Fruit fly (Drosophila melanogaster) whole organism, embryonic: ENCODE measurements around the gene Ubi-p5E.

Experiments
- Abd-B ChIP-seq: fragments of 200-800 bp; sonication (Bioruptor generic); optimal IDR thresholded peaks from 2 replicates; lab custom pipeline; 2018; ENCODE audit warnings: missing biosample characterization, mild to moderate bottlenecking, missing genetic modification characterization, moderate library complexity
- Awh ChIP-seq: fragments of 200-800 bp; sonication (Bioruptor generic); IDR thresholded peaks from 2 replicates; pipeline ENCODE4, ENCODE4 v1.3.6; 2022; ENCODE audit warnings: missing biosample characterization, missing genetic modification characterization
- CG10209 ChIP-seq: fragments of 200-800 bp; sonication (Bioruptor generic); optimal IDR thresholded peaks from 3 replicates; lab custom pipeline; 2017; ENCODE audit warnings: missing biosample characterization, mild to moderate bottlenecking, missing genetic modification characterization, missing genetic modification reagents
- CG12744 ChIP-seq: fragments of 200-800 bp; sonication (Bioruptor generic); optimal IDR thresholded peaks from 2 replicates; lab custom pipeline; 2016; ENCODE audit warnings: missing biosample characterization, missing genetic modification characterization
- CG13894 ChIP-seq: fragments of 200-800 bp; sonication (Bioruptor generic); optimal IDR thresholded peaks from 3 replicates; lab custom pipeline; 2018; ENCODE audit warnings: missing biosample characterization, mild to moderate bottlenecking, missing genetic modification characterization, moderate library complexity
- CG15011 ChIP-seq: fragments of 200-800 bp; sonication (Bioruptor generic); optimal IDR thresholded peaks from 3 replicates; lab custom pipeline; 2018; ENCODE audit warnings: missing biosample characterization, mild to moderate bottlenecking, missing genetic modification characterization
- CG16779 ChIP-seq: fragments of 200-800 bp; sonication (Bioruptor generic); IDR thresholded peaks from 2 replicates; pipeline ENCODE4 v1.3.6; 2022; ENCODE audit warnings: missing biosample characterization, missing genetic modification characterization
- CG1792 ChIP-seq: fragments of 200-800 bp; sonication (Bioruptor generic); optimal IDR thresholded peaks from 2 replicates; lab custom pipeline; 2016; ENCODE audit warnings: missing biosample characterization, missing genetic modification characterization
- CG18599 ChIP-seq: fragments of 200-800 bp; sonication (Bioruptor generic); optimal IDR thresholded peaks from 3 replicates; lab custom pipeline; 2017; ENCODE audit warnings: missing biosample characterization, missing genetic modification characterization, mild to moderate bottlenecking, moderate library complexity, missing genetic modification reagents
- CG2199 ChIP-seq: fragments of 200-800 bp; sonication (Bioruptor generic); IDR thresholded peaks from 3 replicates; pipeline ENCODE4 v1.3.6; 2022; ENCODE audit warnings: missing biosample characterization, missing genetic modification characterization
- CG2875 ChIP-seq: fragments of 200-800 bp; sonication (Bioruptor generic); optimal IDR thresholded peaks from 2 replicates; lab custom pipeline; 2017; ENCODE audit warnings: missing biosample characterization, mild to moderate bottlenecking, missing genetic modification characterization, missing genetic modification reagents
- CG32767 ChIP-seq: fragments of 200-800 bp; sonication (Bioruptor generic); IDR thresholded peaks from 2 replicates; pipeline ENCODE4 v1.3.6; 2022; ENCODE audit warnings: missing biosample characterization, missing genetic modification characterization
- CG3281 ChIP-seq: fragments of 200-800 bp; sonication (Bioruptor generic); optimal IDR thresholded peaks from 3 replicates; lab custom pipeline; 2017; ENCODE audit warnings: missing biosample characterization, mild to moderate bottlenecking, missing genetic modification characterization
- CG3726 ChIP-seq: fragments of 200-800 bp; sonication (Bioruptor generic); IDR thresholded peaks from 3 replicates; pipeline ENCODE4, ENCODE4 v1.3.6; 2022; ENCODE audit warnings: missing biosample characterization, missing genetic modification characterization
- CG3838 ChIP-seq: fragments of 200-800 bp; sonication (Bioruptor generic); optimal IDR thresholded peaks from 3 replicates; lab custom pipeline; 2016; ENCODE audit warnings: missing biosample characterization, missing genetic modification characterization
- CG4404 ChIP-seq: fragments of 200-800 bp; sonication (Bioruptor generic); IDR thresholded peaks from 2 replicates; pipeline ENCODE4 v1.3.6; 2022; ENCODE audit warnings: missing biosample characterization, missing genetic modification characterization
- CG6254 ChIP-seq: fragments of 200-800 bp; sonication (Bioruptor generic); optimal IDR thresholded peaks from 3 replicates; lab custom pipeline; 2017; ENCODE audit warnings: mild to moderate bottlenecking, missing biosample characterization, missing genetic modification reagents, missing genetic modification characterization
- CG6791 ChIP-seq: fragments of 200-800 bp; sonication (Bioruptor generic); IDR thresholded peaks from 3 replicates; pipeline ENCODE4 v1.3.6; 2022; ENCODE audit warnings: missing biosample characterization, missing genetic modification characterization; ENCODE audit not compliant: partially characterized antibody
- CG9215 ChIP-seq: fragments of 200-800 bp; sonication (Bioruptor generic); IDR thresholded peaks from 2 replicates; pipeline ENCODE4 v1.3.6; 2022; ENCODE audit warnings: missing biosample characterization, missing genetic modification characterization
- CG9817 ChIP-seq: fragments of 200-800 bp; sonication (Bioruptor generic); optimal IDR thresholded peaks from 2 replicates; lab custom pipeline; 2018; ENCODE audit warnings: missing biosample characterization, mild to moderate bottlenecking, missing genetic modification characterization, moderate library complexity
- D19B ChIP-seq: fragments of 200-800 bp; sonication (Bioruptor generic); optimal IDR thresholded peaks from 2 replicates; lab custom pipeline; 2017; ENCODE audit warnings: missing biosample characterization, mild to moderate bottlenecking, missing genetic modification characterization
- Dbx ChIP-seq: fragments of 200-800 bp; sonication (Bioruptor generic); IDR thresholded peaks from 3 replicates; pipeline ENCODE4 v1.3.6; 2022; ENCODE audit warnings: missing biosample characterization, missing genetic modification characterization
- Doc3 ChIP-seq: fragments of 200-800 bp; sonication (Bioruptor generic); IDR thresholded peaks from 3 replicates; pipeline ENCODE4 v1.3.6; 2022; ENCODE audit warnings: missing biosample characterization, missing genetic modification characterization; ENCODE audit not compliant: partially characterized antibody
- GATAe ChIP-seq: fragments of 200-800 bp; sonication (Bioruptor generic); conservative IDR thresholded peaks from 2 replicates; pipeline ENCODE4 v1.3.6; 2022; ENCODE audit warnings: missing biosample characterization, missing genetic modification characterization
- Hr3 ChIP-seq: fragments of 200-800 bp; sonication (Bioruptor generic); optimal IDR thresholded peaks from 3 replicates; lab custom pipeline; 2016; ENCODE audit warnings: missing biosample characterization, missing genetic modification characterization
- NFAT ChIP-seq: fragments of 200-800 bp; sonication (Bioruptor generic); IDR thresholded peaks from 2 replicates; pipeline ENCODE4 v1.3.6; 2022; ENCODE audit warnings: missing biosample characterization, missing genetic modification characterization
- Sry-δ ChIP-seq: fragments of 200-800 bp; sonication (Bioruptor generic); optimal IDR thresholded peaks from 2 replicates; lab custom pipeline; 2016; ENCODE audit warnings: missing biosample characterization, missing genetic modification characterization
- ac ChIP-seq: fragments of 200-800 bp; sonication (Bioruptor generic); optimal IDR thresholded peaks from 3 replicates; lab custom pipeline; 2017; ENCODE audit warnings: missing biosample characterization, mild to moderate bottlenecking, missing genetic modification characterization
- ara ChIP-seq: fragments of 200-800 bp; sonication (Bioruptor generic); IDR thresholded peaks from 2 replicates; pipeline ENCODE4 v1.3.6; 2022; ENCODE audit warnings: missing biosample characterization, missing genetic modification characterization
- bsh ChIP-seq, 2 experiments: fragments of 200-800 bp; sonication (Bioruptor generic); optimal IDR thresholded peaks; 2 replicates each; lab custom pipeline; 2017 to 2018; ENCODE audit warnings: mild to moderate bottlenecking in 2 of 2, missing biosample characterization in 2 of 2, missing genetic modification characterization in 2 of 2, moderate library complexity in 1 of 2
- cad ChIP-seq: fragments of >200 bp; optimal IDR thresholded peaks from 2 replicates; lab custom pipeline; 2017; ENCODE audit warnings: missing biosample characterization, missing genetic modification characterization
- exex ChIP-seq: fragments of 200-800 bp; sonication (Bioruptor generic); optimal IDR thresholded peaks from 4 replicates; lab custom pipeline; 2018; ENCODE audit warnings: missing biosample characterization, mild to moderate bottlenecking, missing genetic modification characterization, moderate library complexity
- fd64A ChIP-seq: fragments of 200-800 bp; sonication (Bioruptor generic); optimal IDR thresholded peaks from 3 replicates; lab custom pipeline; 2018; ENCODE audit warnings: missing biosample characterization, mild to moderate bottlenecking, missing genetic modification characterization
- grau ChIP-seq: fragments of 200-800 bp; optimal IDR thresholded peaks from 3 replicates; lab custom pipeline; 2019; ENCODE audit warnings: missing biosample characterization, mild to moderate bottlenecking, missing genetic modification characterization, moderate library complexity
- h ChIP-seq: fragments of >200 bp; optimal IDR thresholded peaks from 2 replicates; lab custom pipeline; 2017
- hb ChIP-seq: fragments of 200-800 bp; sonication (Bioruptor generic); IDR thresholded peaks from 3 replicates; pipeline ENCODE4 v1.3.6; 2022; ENCODE audit warnings: missing biosample characterization, missing genetic modification characterization; ENCODE audit not compliant: partially characterized antibody
- insv ChIP-seq, 2 experiments: fragments of 200-800 bp; sonication (Bioruptor generic); optimal IDR thresholded peaks; 3 replicates each; lab custom pipeline; 2016 to 2018; ENCODE audit warnings: missing biosample characterization in 2 of 2, missing genetic modification characterization in 2 of 2
- lbe ChIP-seq: fragments of 200-800 bp; sonication (Bioruptor generic); optimal IDR thresholded peaks from 2 replicates; lab custom pipeline; 2016; ENCODE audit warnings: missing biosample characterization, mild to moderate bottlenecking, missing genetic modification characterization
- pho ChIP-seq: fragments of 200-800 bp; sonication (Bioruptor generic); optimal IDR thresholded peaks from 2 replicates; lab custom pipeline; 2016; ENCODE audit warnings: missing biosample characterization, missing genetic modification characterization
- pita ChIP-seq: fragments of 200-800 bp; sonication (Bioruptor generic); optimal IDR thresholded peaks from 2 replicates; lab custom pipeline; 2017; ENCODE audit warnings: missing biosample characterization, mild to moderate bottlenecking, missing genetic modification characterization
- pnt ChIP-seq: fragments of 200-800 bp; sonication (Bioruptor generic); optimal IDR thresholded peaks from 3 replicates; lab custom pipeline; 2016; ENCODE audit warnings: missing biosample characterization, missing genetic modification characterization
- pum ChIP-seq: fragments of 200-800 bp; sonication (Bioruptor generic); optimal IDR thresholded peaks from 2 replicates; lab custom pipeline; 2016; ENCODE audit warnings: missing biosample characterization, missing genetic modification characterization
- sd ChIP-seq: fragments of 200-800 bp; sonication (Bioruptor generic); optimal IDR thresholded peaks from 3 replicates; lab custom pipeline; 2018; ENCODE audit warnings: missing biosample characterization, mild to moderate bottlenecking, missing genetic modification characterization, moderate library complexity
- sima ChIP-seq: fragments of 200-800 bp; sonication (Bioruptor generic); optimal IDR thresholded peaks from 2 replicates; lab custom pipeline; 2016; ENCODE audit warnings: missing biosample characterization, missing genetic modification characterization
- sisA ChIP-seq: fragments of 200-800 bp; sonication (Bioruptor generic); IDR thresholded peaks from 2 replicates; pipeline ENCODE4 v1.3.6; 2022; ENCODE audit warnings: missing biosample characterization, missing genetic modification characterization
- sob ChIP-seq: fragments of 200-800 bp; sonication (Bioruptor generic); IDR thresholded peaks from 2 replicates; pipeline ENCODE4 v1.3.6; 2022; ENCODE audit warnings: missing biosample characterization, missing genetic modification characterization
- tin ChIP-seq: fragments of 200-800 bp; sonication (Bioruptor generic); optimal IDR thresholded peaks from 3 replicates; lab custom pipeline; 2016; ENCODE audit warnings: missing biosample characterization, missing genetic modification characterization
- tio ChIP-seq: fragments of 200-800 bp; sonication (Bioruptor generic); optimal IDR thresholded peaks from 2 replicates; lab custom pipeline; 2017; ENCODE audit warnings: missing biosample characterization, missing genetic modification characterization, inconsistent platforms
- unpg ChIP-seq: fragments of 200-800 bp; sonication (Bioruptor generic); optimal IDR thresholded peaks from 3 replicates; lab custom pipeline; 2018; ENCODE audit warnings: missing biosample characterization, mild to moderate bottlenecking, missing genetic modification characterization, moderate library complexity
- z ChIP-seq: fragments of 200-800 bp; sonication (Bioruptor generic); IDR thresholded peaks from 3 replicates; pipeline ENCODE4 v1.3.6; 2022; ENCODE audit warnings: missing biosample characterization, missing genetic modification characterization
- zfh2 ChIP-seq: fragments of 200-800 bp; sonication (Bioruptor generic); optimal IDR thresholded peaks from 2 replicates; lab custom pipeline; 2016; ENCODE audit warnings: missing biosample characterization, missing genetic modification characterization

Ubi-p5E gene

dm6 chrX:6265456-6265877, 14.0 kb downstream of the Ubi-p5E start (continued):
- TF ChIP-seq CG9817 (tag; lab: Kevin White, UChicago): peak; percentile 91
- peak; percentile 73 for TF ChIP-seq CG13894 (tag; lab: Kevin White, UChicago)
- peak; percentile 88 for TF ChIP-seq CG9215
- TF ChIP-seq CG2875 (GFP tag; lab: Kevin White, UChicago): peak; percentile 97
- peak; percentile 81; the same call in 2 of the 3 replicates for TF ChIP-seq CG2199 (GFP tag; lab: Robert Waterston, UW)
- TF ChIP-seq CG12744: peak; percentile 84
- TF ChIP-seq cad (GFP tag; lab: Kevin White, UChicago): no peak
- peak; percentile 83 for TF ChIP-seq CG4404 (GFP tag; lab: Robert Waterston, UW)
- TF ChIP-seq Doc3 (GFP tag; lab: Robert Waterston, UW): no peak
- peak; percentile 87 for TF ChIP-seq Dbx (GFP tag; lab: Robert Waterston, UW)
- peak; percentile 85 for TF ChIP-seq CG16779 (GFP tag; lab: Robert Waterston, UW)
- TF ChIP-seq exex (tag; lab: Kevin White, UChicago): peak; percentile 67
- TF ChIP-seq pnt (GFP tag; lab: Kevin White, UChicago): peak; percentile 97
- peak; percentile 81 for TF ChIP-seq sima
- TF ChIP-seq CG6254 (GFP tag; lab: Kevin White, UChicago): peak; percentile 89
- peak; percentile 85 for TF ChIP-seq CG1792 (GFP tag; lab: Kevin White, UChicago)
- peak; percentile 96 for TF ChIP-seq unpg (GFP tag; lab: Kevin White, UChicago)
- peak; percentile 90 for TF ChIP-seq CG15011 (GFP tag; lab: Kevin White, UChicago)
- TF ChIP-seq D19B (GFP tag; lab: Kevin White, UChicago): peak; percentile 80
- TF ChIP-seq insv (GFP tag; optimal IDR thresholded peaks at IDR 0.05; lab: Kevin White, UChicago): peak; percentile 17 to 67
- peak; percentile 91 for TF ChIP-seq pho
- peak; percentile 95 for TF ChIP-seq tin (GFP tag; lab: Kevin White, UChicago)
- peak; percentile 89 for TF ChIP-seq zfh2 (GFP tag; lab: Kevin White, UChicago)
- peak; percentile 95 for TF ChIP-seq Abd-B
- no peak for TF ChIP-seq CG6791 (GFP tag; lab: Robert Waterston, UW)
- TF ChIP-seq h (lab: Kevin White, UChicago): no peak
- peak; percentile 91 to 96 for TF ChIP-seq bsh (GFP tag; optimal IDR thresholded peaks at IDR 0.05; lab: Kevin White, UChicago)
- TF ChIP-seq z (GFP tag; lab: Robert Waterston, UW): peak; percentile 69; the same call in 2 of the 3 replicates
- TF ChIP-seq sisA (GFP tag; lab: Robert Waterston, UW): peak; percentile 95
- TF ChIP-seq CG3726 (GFP tag; lab: Robert Waterston, UW): peak; percentile 89
- TF ChIP-seq CG3838 (GFP tag; lab: Kevin White, UChicago): peak; percentile 86
- peak; percentile 93 for TF ChIP-seq Awh (GFP tag; lab: Robert Waterston, UW)
- TF ChIP-seq ara (GFP tag; lab: Robert Waterston, UW): peak; percentile 92
- TF ChIP-seq lbe (GFP tag; lab: Kevin White, UChicago): peak; percentile 69
- 0 out of 3 replicates have a peak, but pooled peaks have one; percentile 36 for TF ChIP-seq hb (GFP tag; lab: Robert Waterston, UW)
- peak; percentile 98 for TF ChIP-seq tio (GFP tag; lab: Kevin White, UChicago)
- peak; percentile 96 for TF ChIP-seq pum (GFP tag; lab: Kevin White, UChicago)
- TF ChIP-seq Sry-δ: peak; percentile 64
- peak; percentile 87 for TF ChIP-seq fd64A (GFP tag; lab: Kevin White, UChicago)
- TF ChIP-seq CG18599 (GFP tag; lab: Kevin White, UChicago): peak; percentile 94
- TF ChIP-seq NFAT (GFP tag; lab: Robert Waterston, UW): peak; percentile 86
- TF ChIP-seq grau: peak; percentile 95
- TF ChIP-seq ac (GFP tag; lab: Kevin White, UChicago): peak; percentile 88
- TF ChIP-seq GATAe: peak; percentile 76
- peak; percentile 95 for TF ChIP-seq CG3281 (GFP tag; lab: Kevin White, UChicago)
- TF ChIP-seq sob (GFP tag; lab: Robert Waterston, UW): peak; percentile 88
- TF ChIP-seq CG10209 (GFP tag; lab: Kevin White, UChicago): peak; percentile 96
- TF ChIP-seq Hr3 (GFP tag; lab: Kevin White, UChicago): peak; percentile 96
- TF ChIP-seq pita (GFP tag; lab: Kevin White, UChicago): no peak
- TF ChIP-seq sd (tag; lab: Kevin White, UChicago): peak; percentile 87
- peak; percentile 96 for TF ChIP-seq CG32767 (GFP tag; lab: Robert Waterston, UW)
